Fruit fly (Drosophila melanogaster): ENCODE data around the gene CG16753.

- TF ChIP-seq Crg-1 (GFP tag; optimal IDR thresholded peaks at IDR 0.05): no peak
- TF ChIP-seq CG12768 (GFP tag; optimal IDR thresholded peaks at IDR 0.05): no peak
- no peak for TF ChIP-seq cnc (optimal IDR thresholded peaks at IDR 0.05)
These were observed 28.5 kb upstream of the CG16753 start, which contains the start of gene aly for dm6 chr3L:3026421-3026820.

Data from whole organism, adult.